Worm (Caenorhabditis elegans): Measurements from ENCODE around the gene mab-10.

The mab-10 gene

ce11 chrII:10533985-10534384, 6.1 kb downstream of the mab-10 start:
- TF ChIP-seq nhr-85 (tag) (peak; percentile 34), lir-3 (tag; optimal IDR thresholded peaks at IDR 0.05; ENCODE audit: poor library complexity) (no peak)

ce11 chrII:10537571-10537970, 9.7 kb downstream of the mab-10 start, which contains the start of gene R166.2:
R166.2 (minus strand) TSS chrII:10537671.
- TF ChIP-seq nhr-20 (tag; optimal IDR thresholded peaks at IDR 0.05): no peak
- TF ChIP-seq ceh-8 (GFP tag; optimal IDR thresholded peaks at IDR 0.05): no peak
- no peak for TF ChIP-seq egl-13 (tag; optimal IDR thresholded peaks at IDR 0.05)
- no peak for TF ChIP-seq pqm-1 (tag; optimal IDR thresholded peaks at IDR 0.05)
- no peak for TF ChIP-seq nhr-19 (GFP tag; conservative IDR thresholded peaks at IDR 0.05)
- TF ChIP-seq lin-15B (tag; optimal IDR thresholded peaks at IDR 0.05): no peak
- TF ChIP-seq nhr-90 (tag; optimal IDR thresholded peaks at IDR 0.05; ENCODE audit: poor library complexity): no peak
- TF ChIP-seq ceh-63 (GFP tag; optimal IDR thresholded peaks at IDR 0.05): no peak
- TF ChIP-seq skn-1 (tag; optimal IDR thresholded peaks at IDR 0.05): no peak
- TF ChIP-seq fkh-10 (GFP tag; optimal IDR thresholded peaks at IDR 0.05): no peak
- TF ChIP-seq efl-3 (GFP tag; optimal IDR thresholded peaks at IDR 0.05): no peak
- no peak for TF ChIP-seq dsc-1 (tag; optimal IDR thresholded peaks at IDR 0.05)
- no peak for TF ChIP-seq nhr-85 (tag)
- no peak for TF ChIP-seq isw-1 (GFP tag; IDR thresholded peaks at IDR 0.05)
- no peak for TF ChIP-seq sox-4 (tag; optimal IDR thresholded peaks at IDR 0.05)
- TF ChIP-seq unc-62 (GFP tag; optimal IDR thresholded peaks at IDR 0.05): no peak
- TF ChIP-seq pag-3 (tag; optimal IDR thresholded peaks at IDR 0.05; ENCODE audit: borderline replicate concordance, insufficient read depth): no peak
- TF ChIP-seq elt-2 (tag; optimal IDR thresholded peaks at IDR 0.05): no peak
- no peak for TF ChIP-seq lin-39 (tag; optimal IDR thresholded peaks at IDR 0.05)

ce11 chrII:10537988-10538387, 10.1 kb downstream of the mab-10 start:
- TF ChIP-seq ztf-11 (tag; optimal IDR thresholded peaks at IDR 0.05): peak in 1 of 2 experiments; percentile 94
- peak; percentile 22 for TF ChIP-seq C16A3.4 (tag; optimal IDR thresholded peaks at IDR 0.05)
- peak; percentile 26 for TF ChIP-seq blmp-1 (tag; optimal IDR thresholded peaks at IDR 0.05)
- peak; percentile 69 to 80 for TF ChIP-seq lsy-2 (tag; optimal IDR thresholded peaks at IDR 0.05)
- peak; percentile 78 for TF ChIP-seq nhr-19 (GFP tag; conservative IDR thresholded peaks at IDR 0.05)
- TF ChIP-seq dpl-1 (GFP tag; optimal IDR thresholded peaks at IDR 0.05): peak; percentile 42 to 73 (median 52)
- TF ChIP-seq zag-1 (tag; optimal IDR thresholded peaks at IDR 0.05): no peak
- peak; percentile 88 for TF ChIP-seq tbx-2 (tag; optimal IDR thresholded peaks at IDR 0.05)
- no peak for TF ChIP-seq ama-1 (optimal IDR thresholded peaks at IDR 0.05)
- no peak for TF ChIP-seq vab-15 (tag; optimal IDR thresholded peaks at IDR 0.05)
- TF ChIP-seq nhr-237 (tag; optimal IDR thresholded peaks at IDR 0.05): no peak
- TF ChIP-seq lin-39 (tag; optimal IDR thresholded peaks at IDR 0.05): peak; percentile 55
- TF ChIP-seq aha-1 (tag; optimal IDR thresholded peaks at IDR 0.05): no peak
- peak; percentile 40 for TF ChIP-seq zip-4 (GFP tag; optimal IDR thresholded peaks at IDR 0.05)
- no peak for TF ChIP-seq egl-27 (tag; optimal IDR thresholded peaks at IDR 0.05)
- peak; percentile 51 to 62 for TF ChIP-seq lin-35 (GFP tag; optimal IDR thresholded peaks at IDR 0.05)
- TF ChIP-seq tlp-1 (tag; optimal IDR thresholded peaks at IDR 0.05): no peak
- peak; percentile 80 for TF ChIP-seq egl-13 (tag; optimal IDR thresholded peaks at IDR 0.05)
- no peak for TF ChIP-seq alr-1 (tag; optimal IDR thresholded peaks at IDR 0.05; ENCODE audit: borderline replicate concordance)
- peak; percentile 25; the same call in 1 of the 2 replicates for TF ChIP-seq isw-1 (GFP tag; IDR thresholded peaks at IDR 0.05)
- peak; percentile 55 for TF ChIP-seq nhr-11 (tag; optimal IDR thresholded peaks at IDR 0.05)
- peak in 2 of 3 experiments; percentile 35 to 49 for TF ChIP-seq ceh-82 (tag; optimal IDR thresholded peaks at IDR 0.05)
- peak; percentile 78 for TF ChIP-seq nhr-20 (tag; optimal IDR thresholded peaks at IDR 0.05)
- TF ChIP-seq fkh-10 (GFP tag; optimal IDR thresholded peaks at IDR 0.05): no peak
- peak; percentile 81 for TF ChIP-seq ceh-8 (GFP tag; optimal IDR thresholded peaks at IDR 0.05)
- TF ChIP-seq pax-3 (tag; optimal IDR thresholded peaks at IDR 0.05): peak; percentile 85
- peak; percentile 10 for TF ChIP-seq nhr-77 (tag; optimal IDR thresholded peaks at IDR 0.05)
- TF ChIP-seq snpc-4 (tag; optimal IDR thresholded peaks at IDR 0.05): peak; percentile 19
- no peak for TF ChIP-seq nhr-84 (tag; optimal IDR thresholded peaks at IDR 0.05)
- TF ChIP-seq unc-30 (tag; optimal IDR thresholded peaks at IDR 0.05): no peak
- no peak for TF ChIP-seq lin-15B (tag; optimal IDR thresholded peaks at IDR 0.05)
- TF ChIP-seq C34B4.2 (tag; optimal IDR thresholded peaks at IDR 0.05): no peak
- no peak for TF ChIP-seq sptf-1 (tag; optimal IDR thresholded peaks at IDR 0.05)
- TF ChIP-seq fos-1 (tag; optimal IDR thresholded peaks at IDR 0.05): peak; percentile 37
- peak; percentile 56 for TF ChIP-seq Y116A8C.19 (tag; optimal IDR thresholded peaks at IDR 0.05; ENCODE audit: borderline replicate concordance)
- TF ChIP-seq swsn-7 (tag; optimal IDR thresholded peaks at IDR 0.05): peak; percentile 79
- TF ChIP-seq xbp-1 (tag; optimal IDR thresholded peaks at IDR 0.05): peak; percentile 81

Measured in whole organism, L1 larva.